Fruit fly (Drosophila melanogaster) Kc167 (cell line): ENCODE measurements around the gene CG10713.

Experiments
- h ChIP-seq: fragments of >200 bp; optimal IDR thresholded peaks from 3 replicates; lab custom pipeline; 2018; ENCODE audit warnings: missing external identifiers
- insv ChIP-seq: fragments of >200 bp; optimal IDR thresholded peaks from 3 replicates; lab custom pipeline; 2018; ENCODE audit warnings: missing external identifiers
- psq ChIP-seq: fragments of >200 bp; optimal IDR thresholded peaks from 2 replicates; lab custom pipeline; 2017; ENCODE audit warnings: missing external identifiers

DNA sequence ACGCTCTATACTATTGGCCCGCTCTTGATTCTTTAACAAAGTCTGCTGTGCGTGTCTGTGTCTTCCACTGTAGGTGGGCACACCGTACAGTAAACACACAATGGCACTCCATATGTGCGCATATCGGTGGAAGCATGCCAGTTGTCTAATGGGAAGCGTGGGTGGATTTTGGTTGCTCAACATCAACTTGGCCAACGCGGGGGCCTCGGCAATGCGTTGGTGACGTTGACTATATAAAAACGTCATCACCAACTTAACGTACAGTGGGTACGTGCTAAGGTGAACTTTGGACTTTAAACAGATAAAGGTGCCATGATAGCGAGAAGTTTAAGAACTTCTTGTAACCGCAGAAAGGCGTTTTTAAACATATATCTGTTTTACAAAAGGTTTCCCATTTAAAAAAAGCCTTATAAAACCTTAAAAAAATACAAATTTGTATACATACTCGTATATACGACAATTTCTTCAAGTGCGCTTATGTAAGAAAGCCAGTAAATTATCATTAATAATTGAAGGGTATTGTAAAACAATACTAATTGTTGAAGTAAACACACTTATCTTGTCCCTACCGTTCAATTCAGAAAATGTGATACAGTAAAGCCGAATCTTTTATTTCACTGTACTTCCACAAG, 44.7 kb upstream of the CG10713 start:
- no peak for TF ChIP-seq h (lab: Kevin White, UChicago)
- TF ChIP-seq psq (lab: Kevin White, UChicago): no peak
- no peak for TF ChIP-seq insv (lab: Kevin White, UChicago)
